Worm (Caenorhabditis elegans) whole organism, L1 larva: ENCODE measurements around the gene lge-1.
A peak's percentile ranks its signal among the peaks of the same experiment; 100 is the strongest.

Source experiments
- C04F5.9 ChIP-seq: sonication (generic microtip); optimal IDR thresholded peaks from 2 replicates; lab custom pipeline; 2016; ENCODE audit warnings: missing genetic modification characterization, missing compliant biosample characterization
- aha-1 ChIP-seq: fragments of 150-350 bp; optimal IDR thresholded peaks from 2 replicates; lab custom pipeline; 2014; ENCODE audit warnings: missing biosample characterization, missing genetic modification characterization
- ceh-88 ChIP-seq: fragments of 200-800 bp; sonication (Bioruptor generic); IDR thresholded peaks from 2 replicates; pipeline ENCODE4 v1.3.6; 2022; ENCODE audit warnings: missing genetic modification characterization, missing compliant biosample characterization
- ces-1 ChIP-seq: fragments of 150-350 bp; optimal IDR thresholded peaks from 2 replicates; lab custom pipeline; 2014; ENCODE audit warnings: missing biosample characterization, missing genetic modification reagents, missing genetic modification characterization
- dsc-1 ChIP-seq: sonication (generic microtip); optimal IDR thresholded peaks from 2 replicates; lab custom pipeline; 2016; ENCODE audit warnings: mild to moderate bottlenecking, missing genetic modification characterization, missing compliant biosample characterization
- efl-1 ChIP-seq, 4 experiments: fragments of 150-350 bp; optimal IDR thresholded peaks in 3 of 4; peaks in 1 of 4; 1 replicate in 1 of 4; 2 replicates in 3 of 4; lab custom pipeline; 2014; ENCODE audit warnings: missing biosample characterization in 2 of 4, missing genetic modification characterization in 2 of 4, missing genetic modification reagents in 2 of 4
- grh-1 ChIP-seq: fragments of 200-800 bp; sonication (Bioruptor generic); IDR thresholded peaks from 2 replicates; pipeline ENCODE4 v1.3.6; 2022; ENCODE audit warnings: missing genetic modification reagents, missing genetic modification characterization, missing compliant biosample characterization
- hlh-4 ChIP-seq: sonication (generic microtip); optimal IDR thresholded peaks from 2 replicates; lab custom pipeline; 2016; ENCODE audit warnings: mild to moderate bottlenecking, missing genetic modification characterization, missing compliant biosample characterization
- irx-1 ChIP-seq: sonication (generic microtip); optimal IDR thresholded peaks from 2 replicates; lab custom pipeline; 2016; ENCODE audit warnings: missing genetic modification characterization, missing compliant biosample characterization
- lin-13 ChIP-seq: fragments of 150-350 bp; optimal IDR thresholded peaks from 2 replicates; lab custom pipeline; 2014; ENCODE audit warnings: missing biosample characterization, missing genetic modification reagents, missing genetic modification characterization
- lin-15B ChIP-seq: fragments of 150-350 bp; sonication (generic microtip); optimal IDR thresholded peaks from 3 replicates; lab custom pipeline; 2014; ENCODE audit warnings: missing biosample characterization, missing genetic modification characterization
- lin-35 ChIP-seq, 2 experiments: fragments of 150-350 bp; optimal IDR thresholded peaks; 2 replicates each; lab custom pipeline; 2014; ENCODE audit warnings: missing biosample characterization in 2 of 2, missing genetic modification characterization in 2 of 2, missing genetic modification reagents in 2 of 2
- lin-39 ChIP-seq: fragments of 150-350 bp; optimal IDR thresholded peaks from 2 replicates; lab custom pipeline; 2014; ENCODE audit warnings: missing biosample characterization, missing genetic modification reagents, missing genetic modification characterization
- lir-3 ChIP-seq: sonication (generic microtip); optimal IDR thresholded peaks from 2 replicates; lab custom pipeline; 2016; ENCODE audit warnings: mild to moderate bottlenecking, missing genetic modification characterization, moderate library complexity, missing compliant biosample characterization; ENCODE audit not compliant: poor library complexity
- mab-9 ChIP-seq: fragments of 200-800 bp; sonication (Bioruptor generic); IDR thresholded peaks from 2 replicates; pipeline ENCODE4 v1.3.6; 2022; ENCODE audit warnings: missing genetic modification reagents, missing genetic modification characterization, missing compliant biosample characterization
- mdl-1 ChIP-seq, 2 experiments: fragments of 150-350 bp; optimal IDR thresholded peaks; 2 replicates each; lab custom pipeline; 2014 to 2017; ENCODE audit warnings: missing biosample characterization in 2 of 2, missing genetic modification characterization in 2 of 2, inconsistent platforms in 1 of 2
- nhr-11 ChIP-seq: fragments of 150-350 bp; optimal IDR thresholded peaks from 2 replicates; lab custom pipeline; 2014; ENCODE audit warnings: missing biosample characterization, missing genetic modification characterization
- nhr-20 ChIP-seq: sonication (generic microtip); optimal IDR thresholded peaks from 2 replicates; lab custom pipeline; 2016; ENCODE audit warnings: mild to moderate bottlenecking, missing genetic modification characterization, missing compliant biosample characterization
- nhr-237 ChIP-seq: fragments of 150-350 bp; optimal IDR thresholded peaks from 2 replicates; lab custom pipeline; 2014; ENCODE audit warnings: missing biosample characterization, missing genetic modification characterization
- nhr-71 ChIP-seq: sonication (generic microtip); optimal IDR thresholded peaks from 2 replicates; lab custom pipeline; 2016; ENCODE audit warnings: mild to moderate bottlenecking, missing genetic modification characterization, moderate library complexity, missing compliant biosample characterization
- nhr-90 ChIP-seq: sonication (generic microtip); optimal IDR thresholded peaks from 2 replicates; lab custom pipeline; 2016; ENCODE audit warnings: mild to moderate bottlenecking, missing genetic modification characterization, missing compliant biosample characterization; ENCODE audit not compliant: poor library complexity
- tbx-2 ChIP-seq: sonication (generic microtip); optimal IDR thresholded peaks from 2 replicates; lab custom pipeline; 2016; ENCODE audit warnings: missing genetic modification characterization, missing compliant biosample characterization
- vab-15 ChIP-seq: sonication (generic microtip); optimal IDR thresholded peaks from 2 replicates; lab custom pipeline; 2017; ENCODE audit warnings: missing genotype, mild to moderate bottlenecking, missing genetic modification characterization, missing compliant biosample characterization

lge-1 gene

DNA sequence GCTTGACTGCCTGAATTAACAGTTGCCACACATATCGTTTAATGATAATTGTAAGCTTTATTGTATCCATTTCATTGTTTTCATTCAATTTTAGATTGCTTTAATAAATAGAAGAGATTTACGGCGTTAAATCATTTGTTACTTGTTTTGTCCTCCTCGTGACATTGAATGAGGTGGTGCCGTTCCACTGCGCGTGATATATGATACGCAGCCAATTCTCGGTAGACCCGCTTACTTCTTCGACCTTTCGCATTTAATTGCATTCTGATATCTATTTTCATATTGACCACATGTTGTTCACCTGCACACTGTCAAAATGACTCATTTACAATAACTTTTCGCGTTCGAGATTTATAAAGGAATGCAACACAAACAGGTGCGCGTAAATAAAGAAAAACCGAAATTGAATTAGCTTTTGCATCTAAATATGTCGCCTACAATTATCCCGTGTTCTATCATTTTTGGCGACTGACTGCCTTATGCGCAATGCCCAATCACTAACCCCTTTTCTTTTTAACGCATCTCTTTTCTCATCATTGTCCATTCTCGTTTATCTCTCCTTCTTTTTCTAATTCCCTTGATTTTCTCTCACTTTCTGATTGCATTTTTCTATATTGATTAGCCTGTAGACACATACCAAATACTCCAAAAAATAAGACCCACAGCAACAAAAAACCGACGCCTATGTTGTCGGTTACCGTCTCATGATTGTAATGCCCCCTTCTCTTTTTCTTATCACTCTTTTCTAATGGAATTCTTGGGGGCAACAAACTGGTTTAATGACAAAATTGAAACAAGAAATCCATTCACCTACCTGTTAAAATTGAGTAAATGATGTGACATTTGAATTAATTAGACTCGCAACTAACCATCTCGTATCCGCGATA is 48.3 kb downstream of the lge-1 start (continued):
- TF ChIP-seq efl-1 (optimal IDR thresholded peaks at IDR 0.05; lab: Kevin White, UChicago) (no peak), efl-1 (GFP tag; optimal IDR thresholded peaks at IDR 0.05 in 1 of 2; lab: Kevin White, UChicago) (no peak), nhr-11 (tag; lab: Kevin White, UChicago) (no peak), lin-39 (no peak), lin-35 (GFP tag; optimal IDR thresholded peaks at IDR 0.05; lab: Kevin White, UChicago) (peak in 1 of 2 experiments; percentile 26), nhr-237 (no peak), nhr-71 (peak; percentile 47), ces-1 (GFP tag; lab: Kevin White, UChicago) (no peak), aha-1 (no peak), nhr-20 (tag; lab: Kevin White, UChicago) (peak; percentile 48), ceh-88 (GFP tag; lab: Robert Waterston, UW) (no peak), dsc-1 (tag; lab: Kevin White, UChicago) (no peak), lir-3 (tag; lab: Kevin White, UChicago) (no peak), C04F5.9 (tag; lab: Kevin White, UChicago) (no peak), lin-15B (tag; lab: Kevin White, UChicago) (no peak), grh-1 (GFP tag; lab: Robert Waterston, UW) (peak; percentile 86), mab-9 (GFP tag; lab: Robert Waterston, UW) (no peak), lin-13 (GFP tag; lab: Kevin White, UChicago) (no peak), vab-15 (tag; lab: Kevin White, UChicago) (peak; percentile 71), irx-1 (tag; lab: Kevin White, UChicago) (no peak), nhr-90 (tag; lab: Kevin White, UChicago) (peak; percentile 27), tbx-2 (tag; lab: Kevin White, UChicago) (peak; percentile 39), mdl-1 (tag; optimal IDR thresholded peaks at IDR 0.05; lab: Kevin White, UChicago) (peak in 1 of 2 experiments; percentile 40), hlh-4 (no peak)

DNA sequence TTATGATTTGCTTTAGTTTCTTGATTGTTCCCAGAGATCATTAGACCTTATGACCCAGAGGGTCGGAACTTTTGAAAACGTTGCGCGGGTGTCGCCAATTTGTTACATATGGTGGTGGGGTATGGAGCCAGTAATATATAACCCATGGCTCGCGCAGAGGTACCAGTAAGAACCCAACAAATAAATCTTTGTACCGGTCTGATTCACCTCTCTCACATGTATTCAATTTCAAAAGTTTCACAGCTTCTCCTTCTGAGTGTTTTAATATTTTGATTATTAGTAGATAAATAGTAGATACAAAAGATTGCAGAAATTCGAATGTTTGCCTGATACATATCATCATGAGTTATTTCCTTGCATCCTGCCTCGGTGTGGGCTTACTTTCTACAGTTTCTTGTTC is 49.7 kb downstream of the lge-1 start, which contains the start of gene egl-15:
Gene egl-15, plus strand, starts transcription at position 301 of the 400 bp plus-strand sequence.
- TF ChIP-seq efl-1 (optimal IDR thresholded peaks at IDR 0.05; lab: Kevin White, UChicago), result no peak
- TF ChIP-seq efl-1 (GFP tag; optimal IDR thresholded peaks at IDR 0.05 in 1 of 2; lab: Kevin White, UChicago), result peak in 1 of 2 experiments; percentile 30
- no peak for TF ChIP-seq nhr-90 (tag; lab: Kevin White, UChicago)
- peak; percentile 31 for TF ChIP-seq dsc-1 (tag; lab: Kevin White, UChicago)
